Fruit fly (Drosophila melanogaster) whole organism, embryonic: ENCODE data around the gene Dnaaf4.
A peak's percentile ranks its signal among the peaks of the same experiment; 100 is the strongest.

Experiments
- Ada2b ChIP-seq: fragments of 200-800 bp; sonication (Bioruptor generic); IDR thresholded peaks from 2 replicates; pipeline ENCODE4 v1.3.6; 2022; ENCODE audit warnings: missing biosample characterization, missing genetic modification characterization
- Adf1 ChIP-seq: fragments of 200-800 bp; sonication (Bioruptor generic); IDR thresholded peaks from 2 replicates; pipeline ENCODE4 v1.3.6; 2022; ENCODE audit warnings: missing biosample characterization, missing genetic modification characterization
- Atf3 ChIP-seq: fragments of 200-800 bp; sonication (Bioruptor generic); optimal IDR thresholded peaks from 3 replicates; lab custom pipeline; 2016; ENCODE audit warnings: missing biosample characterization, missing genetic modification characterization
- BtbVII ChIP-seq: fragments of 200-800 bp; sonication (Bioruptor generic); optimal IDR thresholded peaks from 3 replicates; lab custom pipeline; 2017; ENCODE audit warnings: missing biosample characterization, mild to moderate bottlenecking, missing genetic modification characterization
- CG11723 ChIP-seq: fragments of 200-800 bp; sonication (Bioruptor generic); optimal IDR thresholded peaks from 2 replicates; lab custom pipeline; 2017; ENCODE audit warnings: missing biosample characterization, mild to moderate bottlenecking, missing genetic modification characterization
- CG12299 ChIP-seq: fragments of 200-800 bp; sonication (Bioruptor generic); optimal IDR thresholded peaks from 2 replicates; lab custom pipeline; 2018; ENCODE audit warnings: missing biosample characterization, mild to moderate bottlenecking, missing genetic modification characterization
- CG13287 ChIP-seq: fragments of 200-800 bp; sonication (Bioruptor generic); IDR thresholded peaks from 2 replicates; pipeline ENCODE4 v1.3.6; 2022; ENCODE audit warnings: missing biosample characterization, missing genetic modification characterization; ENCODE audit not compliant: partially characterized antibody
- CG15696 ChIP-seq: fragments of 200-800 bp; sonication (Bioruptor generic); optimal IDR thresholded peaks from 2 replicates; lab custom pipeline; 2019; ENCODE audit warnings: missing biosample characterization, mild to moderate bottlenecking, missing genetic modification characterization, moderate library complexity
- CG16863 ChIP-seq: fragments of 200-800 bp; sonication (Bioruptor generic); optimal IDR thresholded peaks from 3 replicates; lab custom pipeline; 2016; ENCODE audit warnings: missing biosample characterization, missing genetic modification characterization
- CG17385 ChIP-seq: fragments of 200-800 bp; sonication (Bioruptor generic); optimal IDR thresholded peaks from 3 replicates; lab custom pipeline; 2018; ENCODE audit warnings: missing biosample characterization, mild to moderate bottlenecking, missing genetic modification characterization
- CG18476 ChIP-seq: fragments of 200-800 bp; sonication (Bioruptor generic); optimal IDR thresholded peaks from 2 replicates; lab custom pipeline; 2016; ENCODE audit warnings: missing biosample characterization, mild to moderate bottlenecking, missing genetic modification characterization
- CG2199 ChIP-seq: fragments of 200-800 bp; sonication (Bioruptor generic); IDR thresholded peaks from 3 replicates; pipeline ENCODE4 v1.3.6; 2022; ENCODE audit warnings: missing biosample characterization, missing genetic modification characterization
- CG30020 ChIP-seq: fragments of 200-800 bp; optimal IDR thresholded peaks from 2 replicates; lab custom pipeline; 2019; ENCODE audit warnings: missing biosample characterization, mild to moderate bottlenecking, missing genetic modification characterization, moderate library complexity
- CG31365 ChIP-seq: fragments of 200-800 bp; sonication (Bioruptor generic); optimal IDR thresholded peaks from 2 replicates; lab custom pipeline; 2018; ENCODE audit warnings: missing biosample characterization, mild to moderate bottlenecking, missing genetic modification characterization
- CG33557 ChIP-seq: fragments of 200-800 bp; sonication (Bioruptor generic); optimal IDR thresholded peaks from 2 replicates; lab custom pipeline; 2019; ENCODE audit warnings: missing biosample characterization, mild to moderate bottlenecking, missing genetic modification characterization, moderate library complexity
- CG4424 ChIP-seq: fragments of 200-800 bp; sonication (Bioruptor generic); optimal IDR thresholded peaks from 3 replicates; lab custom pipeline; 2016; ENCODE audit warnings: missing biosample characterization, missing genetic modification characterization
- CG7357 ChIP-seq: fragments of 200-800 bp; sonication (Bioruptor generic); IDR thresholded peaks from 3 replicates; pipeline ENCODE4 v1.3.6; 2022; ENCODE audit warnings: missing biosample characterization, missing genetic modification characterization
- CG8281 ChIP-seq: fragments of 200-800 bp; sonication (Bioruptor generic); optimal IDR thresholded peaks from 2 replicates; lab custom pipeline; 2018; ENCODE audit warnings: missing biosample characterization, mild to moderate bottlenecking, missing genetic modification characterization, moderate library complexity
- CG8290 ChIP-seq, 3 experiments: fragments of 200-800 bp; sonication (Bioruptor generic); optimal IDR thresholded peaks; 2 replicates each; lab custom pipeline; 2016 to 2019; ENCODE audit warnings: missing biosample characterization in 3 of 3, missing genetic modification characterization in 3 of 3, mild to moderate bottlenecking in 2 of 3, moderate library complexity in 1 of 3
- CG9932 ChIP-seq: fragments of 200-800 bp; sonication (Bioruptor generic); IDR thresholded peaks from 2 replicates; pipeline ENCODE4 v1.3.6; 2022; ENCODE audit warnings: missing biosample characterization, missing genetic modification characterization
- CHES-1-like ChIP-seq: fragments of 200-800 bp; sonication (Bioruptor generic); optimal IDR thresholded peaks from 2 replicates; lab custom pipeline; 2016; ENCODE audit warnings: missing biosample characterization, missing genetic modification characterization
- Dp ChIP-seq: fragments of 200-800 bp; sonication (Bioruptor generic); optimal IDR thresholded peaks from 2 replicates; lab custom pipeline; 2018; ENCODE audit warnings: missing biosample characterization, mild to moderate bottlenecking, missing genetic modification characterization, moderate library complexity
- Ets65A ChIP-seq: fragments of 200-800 bp; sonication (Bioruptor generic); peaks from one replicate; lab custom pipeline; 2016; ENCODE audit warnings: missing biosample characterization, missing genetic modification characterization
- Fer2 ChIP-seq: fragments of 200-800 bp; sonication (Bioruptor generic); optimal IDR thresholded peaks from 2 replicates; lab custom pipeline; 2018; ENCODE audit warnings: missing biosample characterization, mild to moderate bottlenecking, missing genetic modification characterization, moderate library complexity
- Gug ChIP-seq: fragments of 200-800 bp; sonication (Bioruptor generic); IDR thresholded peaks from 4 replicates; pipeline ENCODE4 v1.3.6; 2022; ENCODE audit warnings: missing biosample characterization, missing genetic modification characterization
- Hmr ChIP-seq: fragments of 200-800 bp; sonication (Bioruptor generic); optimal IDR thresholded peaks from 3 replicates; lab custom pipeline; 2017; ENCODE audit warnings: mild to moderate bottlenecking, missing biosample characterization, missing genetic modification reagents, missing genetic modification characterization
- Hr51 ChIP-seq, 2 experiments: fragments of 200-800 bp; sonication (Bioruptor generic); optimal IDR thresholded peaks; 2 replicates in 1 of 2; 3 replicates in 1 of 2; lab custom pipeline; 2016 to 2018; ENCODE audit warnings: missing biosample characterization in 2 of 2, missing genetic modification characterization in 2 of 2, mild to moderate bottlenecking in 1 of 2, moderate library complexity in 1 of 2
- Max ChIP-seq: fragments of 200-800 bp; sonication (Bioruptor generic); optimal IDR thresholded peaks from 2 replicates; lab custom pipeline; 2016; ENCODE audit warnings: missing biosample characterization, mild to moderate bottlenecking, missing genetic modification characterization
- Rx ChIP-seq: fragments of 200-800 bp; sonication (Bioruptor generic); IDR thresholded peaks from 2 replicates; pipeline ENCODE4 v1.3.6; 2022; ENCODE audit warnings: missing biosample characterization, missing genetic modification characterization
- Xbp1 ChIP-seq: fragments of 200-800 bp; sonication (Bioruptor generic); optimal IDR thresholded peaks from 3 replicates; lab custom pipeline; 2016; ENCODE audit warnings: missing biosample characterization, mild to moderate bottlenecking, missing genetic modification characterization
- aop ChIP-seq: fragments of 200-800 bp; sonication (Bioruptor generic); IDR thresholded peaks from 2 replicates; pipeline ENCODE4 v1.3.6; 2022; ENCODE audit warnings: missing biosample characterization, missing genetic modification characterization
- ara ChIP-seq: fragments of 200-800 bp; sonication (Bioruptor generic); IDR thresholded peaks from 2 replicates; pipeline ENCODE4 v1.3.6; 2022; ENCODE audit warnings: missing biosample characterization, missing genetic modification characterization
- btn ChIP-seq: fragments of 200-800 bp; sonication (Bioruptor generic); optimal IDR thresholded peaks from 2 replicates; lab custom pipeline; 2016; ENCODE audit warnings: missing biosample characterization, missing genetic modification characterization
- dmrt99B ChIP-seq: fragments of 200-800 bp; sonication (Bioruptor generic); optimal IDR thresholded peaks from 2 replicates; lab custom pipeline; 2018; ENCODE audit warnings: missing biosample characterization, mild to moderate bottlenecking, missing genetic modification characterization, moderate library complexity
- ems ChIP-seq: fragments of 200-800 bp; sonication (Bioruptor generic); optimal IDR thresholded peaks from 3 replicates; lab custom pipeline; 2016; ENCODE audit warnings: missing biosample characterization, missing genetic modification characterization
- esg ChIP-seq: fragments of 200-800 bp; sonication (Bioruptor generic); conservative IDR thresholded peaks from 2 replicates; pipeline ENCODE4 v1.3.6; 2022; ENCODE audit warnings: missing biosample characterization, missing genetic modification characterization
- fu2 ChIP-seq: fragments of 200-800 bp; sonication (Bioruptor generic); optimal IDR thresholded peaks from 2 replicates; lab custom pipeline; 2016; ENCODE audit warnings: missing biosample characterization, missing genetic modification characterization
- gcm ChIP-seq: fragments of 200-800 bp; sonication (Bioruptor generic); optimal IDR thresholded peaks from 2 replicates; lab custom pipeline; 2019; ENCODE audit warnings: missing biosample characterization, mild to moderate bottlenecking, missing genetic modification characterization, moderate library complexity
- gfzf ChIP-seq: fragments of 200-800 bp; sonication (Bioruptor generic); optimal IDR thresholded peaks from 2 replicates; lab custom pipeline; 2016; ENCODE audit warnings: missing biosample characterization, mild to moderate bottlenecking, missing genetic modification characterization, moderate library complexity
- jumu ChIP-seq: fragments of 200-800 bp; sonication (Bioruptor generic); optimal IDR thresholded peaks from 3 replicates; lab custom pipeline; 2016; ENCODE audit warnings: missing biosample characterization, missing genetic modification characterization
- kah ChIP-seq: fragments of 200-800 bp; sonication (Bioruptor generic); optimal IDR thresholded peaks from 2 replicates; lab custom pipeline; 2018; ENCODE audit warnings: missing biosample characterization, mild to moderate bottlenecking, missing genetic modification characterization
- pb ChIP-seq: fragments of 200-800 bp; sonication (Bioruptor generic); optimal IDR thresholded peaks from 3 replicates; lab custom pipeline; 2016; ENCODE audit warnings: missing biosample characterization, missing genetic modification characterization
- row ChIP-seq: fragments of 200-800 bp; sonication (Bioruptor generic); IDR thresholded peaks from 3 replicates; pipeline ENCODE4 v1.3.6; 2022; ENCODE audit warnings: missing biosample characterization, missing genetic modification characterization
- sd ChIP-seq: fragments of 200-800 bp; sonication (Bioruptor generic); optimal IDR thresholded peaks from 3 replicates; lab custom pipeline; 2018; ENCODE audit warnings: missing biosample characterization, mild to moderate bottlenecking, missing genetic modification characterization, moderate library complexity
- slbo ChIP-seq: fragments of 200-800 bp; sonication (Bioruptor generic); IDR thresholded peaks from 2 replicates; pipeline ENCODE4 v1.3.6; 2022; ENCODE audit warnings: missing biosample characterization, missing genetic modification characterization
- sr ChIP-seq: fragments of 200-800 bp; sonication (Bioruptor generic); IDR thresholded peaks from 3 replicates; pipeline ENCODE4 v1.3.6; 2022; ENCODE audit warnings: missing biosample characterization, missing genetic modification characterization
- tll ChIP-seq, 2 experiments: fragments of 200-800 bp in 1 of 2; fragments of >200 bp in 1 of 2; sonication (Bioruptor generic) in 1 of 2; optimal IDR thresholded peaks; 2 replicates each; lab custom pipeline; 2017 to 2019; ENCODE audit warnings: missing biosample characterization in 2 of 2, missing genetic modification characterization in 2 of 2, mild to moderate bottlenecking in 1 of 2, moderate library complexity in 1 of 2
- wdn ChIP-seq: fragments of 200-800 bp; sonication (Bioruptor generic); IDR thresholded peaks from 2 replicates; pipeline ENCODE4 v1.3.6; 2022; ENCODE audit warnings: missing biosample characterization, missing genetic modification characterization
- wor ChIP-seq: fragments of 200-800 bp; sonication (Bioruptor generic); IDR thresholded peaks from 2 replicates; pipeline ENCODE4 v1.3.6; 2022; ENCODE audit warnings: missing biosample characterization, missing genetic modification characterization
- zfh1 ChIP-seq: fragments of 200-800 bp; sonication (Bioruptor generic); IDR thresholded peaks from 3 replicates; pipeline ENCODE4 v1.3.6; 2022; ENCODE audit warnings: missing biosample characterization, missing genetic modification characterization

Gene Dnaaf4

dm6 chr2L:11123499-11123898 is 2.0 kb upstream of the Dnaaf4 start, which contains the start of the genes Csl4 and Nup160 (continued):
- TF ChIP-seq Ets65A (GFP tag; lab: Kevin White, UChicago) (peak; percentile 97), Ada2b (peak; percentile 48; the same call in 1 of the 2 replicates), CG30020 (tag; lab: Kevin White, UChicago) (peak; percentile 73), Gug (GFP tag; lab: Robert Waterston, UW) (peak; percentile 66; the same call in 2 of the 4 replicates), CG8281 (tag; lab: Kevin White, UChicago) (no peak), btn (GFP tag; lab: Kevin White, UChicago) (peak; percentile 55), CG12299 (tag; lab: Kevin White, UChicago) (peak; percentile 52), CG7357 (GFP tag; lab: Robert Waterston, UW) (peak; percentile 34; the same call in 1 of the 3 replicates), Rx (GFP tag; lab: Robert Waterston, UW) (peak; percentile 60), tll (GFP tag; optimal IDR thresholded peaks at IDR 0.05; lab: Kevin White, UChicago) (no peak), wor (GFP tag; lab: Robert Waterston, UW) (peak; percentile 37; the same call in 1 of the 2 replicates), CG16863 (GFP tag; lab: Kevin White, UChicago) (peak; percentile 76), ems (peak; percentile 86), row (GFP tag; lab: Robert Waterston, UW) (peak; percentile 93), BtbVII (no peak), Max (GFP tag; lab: Kevin White, UChicago) (peak; percentile 96), fu2 (GFP tag; lab: Kevin White, UChicago) (peak; percentile 85), ara (GFP tag; lab: Robert Waterston, UW) (peak; percentile 75), CG15696 (tag; lab: Kevin White, UChicago) (peak; percentile 49), gfzf (peak; percentile 81), sr (GFP tag; lab: Robert Waterston, UW) (no peak), CG4424 (peak; percentile 77), wdn (GFP tag; lab: Robert Waterston, UW) (peak; percentile 56; the same call in 1 of the 2 replicates), pb (peak; percentile 55), Adf1 (GFP tag; lab: Robert Waterston, UW) (peak; percentile 34), Hr51 (GFP tag; optimal IDR thresholded peaks at IDR 0.05; lab: Kevin White, UChicago) (peak in 1 of 2 experiments; percentile 85), CG17385 (GFP tag; lab: Kevin White, UChicago) (peak; percentile 75), jumu (peak; percentile 87), sd (no peak), Fer2 (tag; lab: Kevin White, UChicago) (peak; percentile 57), Xbp1 (GFP tag; lab: Kevin White, UChicago) (peak; percentile 86), CG2199 (GFP tag; lab: Robert Waterston, UW) (no peak), kah (GFP tag; lab: Kevin White, UChicago) (no peak), esg (GFP tag; lab: Robert Waterston, UW) (peak; percentile 62), CHES-1-like (peak; percentile 88), CG9932 (peak; percentile 83), gcm (GFP tag; lab: Kevin White, UChicago) (no peak), aop (GFP tag; lab: Robert Waterston, UW) (no peak), CG8290 (GFP tag; optimal IDR thresholded peaks at IDR 0.05; lab: Kevin White, UChicago) (peak; percentile 63), CG8290 (tag; optimal IDR thresholded peaks at IDR 0.05; lab: Kevin White, UChicago) (no peak), CG11723 (GFP tag; lab: Kevin White, UChicago) (no peak), CG13287 (GFP tag; lab: Robert Waterston, UW) (peak; percentile 71), Atf3 (peak; percentile 56), zfh1 (peak; percentile 79), Dp (GFP tag; lab: Kevin White, UChicago) (peak; percentile 38), CG33557 (peak; percentile 37), CG18476 (GFP tag; lab: Kevin White, UChicago) (peak; percentile 68), Hmr (GFP tag; lab: Kevin White, UChicago) (no peak), slbo (peak; percentile 90), CG31365 (no peak), dmrt99B (tag; lab: Kevin White, UChicago) (no peak)
